Worm (Caenorhabditis elegans): ENCODE results near the gene str-238.

str-238 gene

DNA sequence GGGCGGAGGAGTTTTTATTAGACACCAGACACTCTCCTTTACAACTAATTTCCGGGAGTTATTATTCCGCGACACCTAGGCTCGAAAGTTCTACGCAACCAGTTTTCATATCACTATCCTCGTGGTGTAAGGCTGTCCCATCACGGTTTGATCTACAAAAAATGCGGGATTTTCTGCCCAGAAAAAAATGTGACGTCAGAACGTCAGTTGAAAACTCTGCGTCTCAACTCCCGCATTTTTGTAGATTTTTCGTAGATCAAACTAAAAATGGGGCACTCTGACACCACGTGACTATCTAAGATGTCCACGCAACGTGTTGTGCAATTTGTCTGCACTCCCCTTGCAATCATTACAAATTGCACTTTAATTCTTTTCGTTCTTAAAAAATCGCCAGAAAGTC, at the start of gene str-238:
Gene str-238 (plus strand): TSS at position 301 of the 400 bp plus-strand sequence.
- TF ChIP-seq him-1 (tag; optimal IDR thresholded peaks at IDR 0.05) (no peak), dao-5 (tag; optimal IDR thresholded peaks at IDR 0.05) (no peak), W03F9.2 (tag; optimal IDR thresholded peaks at IDR 0.05) (no peak)

DNA sequence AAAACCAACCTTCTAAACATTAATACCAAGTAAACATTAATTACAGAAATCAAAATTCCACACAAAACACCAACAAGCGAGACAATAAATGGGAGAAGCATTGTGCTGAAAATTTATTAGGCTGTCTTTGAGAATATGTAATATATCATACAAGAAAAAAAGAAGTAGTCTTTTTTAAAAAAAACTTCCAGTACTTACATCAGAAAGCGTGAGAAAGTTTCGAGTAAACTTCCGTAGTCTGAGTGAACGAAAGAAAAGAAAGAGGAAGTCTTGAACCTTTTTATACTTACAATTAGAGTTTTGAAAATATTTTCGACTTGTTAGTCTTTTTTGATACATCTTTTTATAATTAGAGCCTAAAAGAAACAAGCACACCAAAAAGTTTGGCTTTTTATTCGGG, 45.1 kb upstream of the str-238 start, which contains the start of gene srbc-40:
Gene srbc-40 (minus strand): TSS at position 101 of the 400 bp plus-strand sequence.
- TF ChIP-seq him-1 (tag; optimal IDR thresholded peaks at IDR 0.05) (no peak), dao-5 (tag; optimal IDR thresholded peaks at IDR 0.05) (no peak), W03F9.2 (tag; optimal IDR thresholded peaks at IDR 0.05) (no peak)

DNA sequence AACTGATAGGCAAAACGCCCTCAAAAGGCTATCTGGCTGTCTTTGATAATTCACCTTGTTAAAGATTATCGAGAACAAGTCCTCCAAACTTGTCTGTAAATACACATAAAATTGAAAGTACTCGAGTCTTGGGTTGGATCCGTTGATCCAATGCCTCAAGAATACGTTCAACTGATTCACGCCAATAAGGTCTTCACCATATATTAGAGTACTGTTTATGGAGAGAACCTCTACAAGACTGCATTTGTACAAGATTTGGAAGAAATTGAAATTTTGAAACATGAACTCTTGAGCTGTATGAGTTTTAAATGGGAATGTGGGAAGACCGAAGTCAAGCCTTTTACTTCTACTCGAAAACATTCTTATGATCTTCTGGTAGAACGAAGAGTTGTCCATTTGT, 41.9 kb upstream of the str-238 start:
- TF ChIP-seq dao-5 (tag; optimal IDR thresholded peaks at IDR 0.05) (no peak), him-1 (tag; optimal IDR thresholded peaks at IDR 0.05) (no peak), W03F9.2 (tag; optimal IDR thresholded peaks at IDR 0.05) (no peak)

DNA sequence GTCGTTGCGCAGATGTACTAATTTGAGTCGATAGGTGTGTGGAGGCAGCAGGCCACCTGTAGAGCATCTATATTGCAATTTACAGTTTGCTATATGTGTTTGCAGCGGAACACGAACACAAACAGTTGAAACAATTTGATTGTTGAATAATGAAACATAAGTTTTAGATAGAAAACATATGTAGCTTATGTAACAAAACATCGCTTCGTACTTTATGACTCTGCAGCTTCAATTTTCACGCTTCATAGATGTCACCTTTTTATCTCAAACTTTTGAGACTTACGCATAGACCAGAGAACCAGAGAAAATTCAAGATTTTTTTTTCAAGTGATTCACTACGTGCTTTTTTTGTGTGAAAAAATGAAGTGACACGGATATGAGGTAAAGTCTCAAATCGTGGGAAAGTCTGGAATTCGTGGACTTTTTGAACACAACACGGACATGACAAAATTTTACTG, 40.9 kb upstream of the str-238 start, which contains the start of gene fbxb-72:
Gene fbxb-72 (minus strand): TSS at position 58 of the 458 bp plus-strand sequence.
- TF ChIP-seq dao-5 (tag; optimal IDR thresholded peaks at IDR 0.05) = no peak
- no peak for TF ChIP-seq him-1 (tag; optimal IDR thresholded peaks at IDR 0.05)
- no peak for TF ChIP-seq W03F9.2 (tag; optimal IDR thresholded peaks at IDR 0.05)

DNA sequence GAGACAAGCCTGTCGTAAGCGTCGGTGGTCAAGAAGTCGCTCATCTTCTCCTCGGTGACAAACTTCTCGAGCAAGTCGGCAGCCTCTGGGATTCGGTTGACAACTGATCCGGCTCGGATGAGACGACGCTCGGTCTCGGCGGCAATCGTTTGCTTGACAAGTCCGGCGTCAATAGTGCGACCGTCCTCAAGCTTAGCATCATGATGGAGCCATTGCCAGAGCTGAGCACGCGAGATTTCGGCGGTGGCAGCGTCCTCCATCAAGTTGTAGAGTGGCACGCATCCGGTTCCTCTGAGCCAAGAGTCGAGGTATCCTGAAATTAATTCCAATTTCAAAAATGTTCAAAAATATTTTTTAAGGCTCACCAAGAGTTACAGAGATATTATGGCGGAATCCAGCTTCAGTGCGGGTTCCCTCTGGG, 40.4 kb upstream of the str-238 start:
- no peak for TF ChIP-seq him-1 (tag; optimal IDR thresholded peaks at IDR 0.05)
- no peak for TF ChIP-seq dao-5 (tag; optimal IDR thresholded peaks at IDR 0.05)
- no peak for TF ChIP-seq W03F9.2 (tag; optimal IDR thresholded peaks at IDR 0.05)

DNA sequence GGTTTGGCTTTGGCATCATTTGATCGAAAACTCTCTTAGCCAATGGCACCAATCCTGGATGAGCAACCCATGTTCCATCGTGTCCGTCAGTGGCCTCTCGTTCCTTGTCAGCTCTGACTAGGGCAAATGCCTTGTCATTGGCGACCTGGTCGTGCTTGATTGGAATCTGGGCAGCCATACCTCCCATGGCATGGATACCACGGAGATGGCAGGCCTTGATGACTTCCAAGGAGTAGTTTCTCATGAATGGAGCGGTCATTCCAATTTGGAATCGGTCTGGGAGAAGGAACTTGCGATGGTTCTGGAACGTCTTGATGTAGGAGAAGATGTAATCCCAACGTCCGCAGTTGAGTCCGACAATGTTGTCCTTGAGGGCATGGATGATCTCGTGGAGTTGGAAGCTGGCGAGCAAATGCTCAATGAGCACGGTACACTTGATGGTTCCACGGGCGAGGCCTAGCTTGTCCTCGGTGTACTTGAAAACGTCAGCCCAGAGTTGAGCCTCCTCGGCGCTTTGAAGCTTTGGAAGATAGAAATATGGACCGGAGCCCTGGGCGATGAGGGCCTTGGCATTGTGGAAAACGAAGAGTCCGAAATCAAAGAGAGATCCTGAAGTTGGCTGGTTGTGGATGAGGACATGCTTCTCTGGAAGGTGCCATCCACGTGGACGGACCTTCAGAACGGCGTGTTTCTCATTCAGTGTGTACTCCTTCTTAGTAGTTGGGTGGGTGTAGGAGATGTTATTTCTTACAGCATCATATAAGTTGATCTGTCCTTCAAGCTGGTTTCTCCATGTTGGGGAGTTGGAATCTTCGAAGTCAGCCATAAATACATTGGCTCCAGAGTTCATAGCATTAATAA, 39.7 kb upstream of the str-238 start:
- no peak for TF ChIP-seq dao-5 (tag; optimal IDR thresholded peaks at IDR 0.05)

DNA sequence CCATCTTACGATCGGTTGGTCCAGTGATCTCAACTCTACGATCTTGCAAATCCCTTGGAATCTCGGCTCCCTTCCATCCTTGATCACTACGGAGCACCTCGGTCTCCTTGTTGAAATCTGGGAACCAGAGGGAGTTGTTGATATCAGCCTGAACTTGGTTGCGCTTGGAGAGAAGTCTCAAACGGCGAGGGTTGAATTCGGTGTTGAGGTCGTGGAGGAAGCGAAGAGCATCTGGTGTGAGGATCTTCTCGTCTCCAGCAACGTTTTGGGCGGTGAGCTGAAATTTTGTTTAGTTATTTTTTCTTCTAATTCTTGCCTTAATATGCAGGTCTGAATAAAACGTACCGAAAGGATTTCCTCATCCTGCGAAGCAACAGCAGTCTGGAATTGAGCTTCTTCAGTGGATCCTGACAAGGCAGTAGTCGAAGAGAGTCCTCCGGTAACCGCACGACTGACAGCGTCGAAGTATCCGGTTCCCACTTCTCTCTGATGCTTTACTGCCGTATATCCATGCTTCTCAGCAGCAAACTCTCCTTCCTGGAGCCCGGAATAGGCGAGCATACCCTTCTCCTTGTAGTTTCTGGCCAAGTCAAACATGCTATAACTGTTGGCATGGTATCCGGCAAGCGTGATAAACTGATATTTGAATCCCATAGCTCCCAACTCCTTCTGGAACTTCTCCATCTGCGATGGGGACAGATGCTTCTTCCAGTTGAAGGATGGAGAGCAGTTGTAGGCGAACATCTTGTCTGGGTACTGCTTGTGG, 38.8 kb upstream of the str-238 start:
- TF ChIP-seq dao-5 (tag; optimal IDR thresholded peaks at IDR 0.05) (no peak), W03F9.2 (tag; optimal IDR thresholded peaks at IDR 0.05) (no peak), him-1 (tag; optimal IDR thresholded peaks at IDR 0.05) (no peak)

DNA sequence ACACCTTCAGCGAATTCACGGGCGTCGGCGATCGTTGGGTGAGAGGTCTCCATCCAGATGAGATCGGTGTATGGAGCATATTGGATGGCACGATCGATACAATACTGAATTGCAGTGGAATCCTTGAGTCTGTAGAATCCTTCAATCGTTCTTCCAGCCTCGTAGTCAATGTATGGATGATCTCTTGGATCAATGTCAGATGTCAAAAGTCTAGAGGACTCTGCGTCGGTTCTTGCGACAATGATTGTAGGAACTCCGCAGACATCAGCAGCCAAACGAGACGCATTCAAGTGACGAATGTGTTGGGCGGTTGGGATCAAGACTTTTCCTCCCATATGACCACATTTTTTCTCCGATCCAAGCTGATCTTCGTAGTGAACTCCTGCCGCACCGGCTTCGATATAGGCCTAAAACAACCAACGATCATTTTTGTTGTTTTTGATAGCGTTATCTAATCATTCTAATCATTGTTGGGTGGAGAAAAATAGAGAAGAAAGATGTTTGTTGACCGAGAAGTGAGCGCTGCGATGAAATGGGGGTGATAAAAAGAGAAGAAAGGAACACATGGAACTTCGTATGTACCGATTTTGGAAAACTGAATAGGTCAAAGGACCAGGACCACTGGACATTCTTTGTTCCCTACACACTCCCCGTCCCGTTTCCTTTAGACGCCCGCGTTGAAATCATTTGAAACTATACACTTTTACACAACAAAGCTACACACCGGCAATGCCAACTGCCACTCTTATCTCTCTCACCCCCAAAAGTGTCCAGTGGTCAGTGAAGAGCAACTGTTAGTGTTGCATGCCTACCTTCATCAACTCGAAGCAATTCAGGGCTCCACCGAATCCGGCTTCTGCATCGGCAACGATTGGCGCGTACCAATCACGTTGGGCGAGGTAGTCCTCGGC, 38.0 kb upstream of the str-238 start:
- TF ChIP-seq dao-5 (tag; optimal IDR thresholded peaks at IDR 0.05) = no peak
- TF ChIP-seq him-1 (tag; optimal IDR thresholded peaks at IDR 0.05) = no peak
- TF ChIP-seq W03F9.2 (tag; optimal IDR thresholded peaks at IDR 0.05) = no peak

DNA sequence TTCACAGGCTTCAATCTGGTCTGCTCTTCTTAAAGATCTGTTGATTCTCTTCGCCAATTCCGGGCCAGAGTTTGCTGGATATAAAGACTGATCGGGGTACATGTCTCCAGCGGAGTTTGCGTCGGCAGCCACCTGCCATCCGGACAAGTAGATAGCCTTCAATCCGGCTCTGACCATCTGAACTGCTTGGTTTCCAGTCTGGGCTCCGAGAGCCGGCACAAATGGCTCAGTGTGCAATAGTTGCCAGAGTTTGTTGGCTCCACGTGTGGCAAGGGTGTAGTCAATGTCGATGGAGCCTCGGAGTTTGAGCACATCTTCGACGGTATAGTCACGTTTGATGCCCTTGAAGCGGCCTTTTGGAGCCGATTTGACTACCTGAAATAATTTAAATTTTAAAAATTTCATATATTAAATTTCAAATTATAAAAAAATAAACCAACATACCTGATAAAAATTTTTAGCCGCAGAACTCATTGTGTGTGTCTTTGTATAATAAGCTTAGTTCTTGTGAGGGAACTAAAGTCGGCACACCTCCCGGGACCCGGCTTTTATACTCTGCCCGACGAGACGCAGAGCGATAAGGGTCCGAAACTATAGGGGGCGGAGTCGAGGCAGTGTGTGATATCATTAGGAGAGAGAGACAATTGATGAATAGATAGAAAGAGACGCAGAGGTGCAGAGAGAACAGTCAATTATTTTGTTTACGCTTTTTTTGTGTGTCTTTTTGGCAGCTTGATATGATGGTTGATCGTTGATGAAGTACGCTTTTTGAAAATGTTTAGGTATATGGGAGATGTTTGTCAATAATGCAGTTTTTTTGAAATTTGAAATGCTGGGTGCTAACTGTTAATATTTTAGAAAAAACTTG, 37.1 kb upstream of the str-238 start, which contains the start of the genes icl-1 and srh-2:
Gene icl-1 (minus strand): TSS at position 521 of the 868 bp plus-strand sequence.
Gene srh-2 (plus strand): TSS at position 818 of the 868 bp plus-strand sequence.
- TF ChIP-seq dao-5 (tag; optimal IDR thresholded peaks at IDR 0.05) (no peak), W03F9.2 (tag; optimal IDR thresholded peaks at IDR 0.05) (peak; percentile 3), him-1 (tag; optimal IDR thresholded peaks at IDR 0.05) (no peak)

DNA sequence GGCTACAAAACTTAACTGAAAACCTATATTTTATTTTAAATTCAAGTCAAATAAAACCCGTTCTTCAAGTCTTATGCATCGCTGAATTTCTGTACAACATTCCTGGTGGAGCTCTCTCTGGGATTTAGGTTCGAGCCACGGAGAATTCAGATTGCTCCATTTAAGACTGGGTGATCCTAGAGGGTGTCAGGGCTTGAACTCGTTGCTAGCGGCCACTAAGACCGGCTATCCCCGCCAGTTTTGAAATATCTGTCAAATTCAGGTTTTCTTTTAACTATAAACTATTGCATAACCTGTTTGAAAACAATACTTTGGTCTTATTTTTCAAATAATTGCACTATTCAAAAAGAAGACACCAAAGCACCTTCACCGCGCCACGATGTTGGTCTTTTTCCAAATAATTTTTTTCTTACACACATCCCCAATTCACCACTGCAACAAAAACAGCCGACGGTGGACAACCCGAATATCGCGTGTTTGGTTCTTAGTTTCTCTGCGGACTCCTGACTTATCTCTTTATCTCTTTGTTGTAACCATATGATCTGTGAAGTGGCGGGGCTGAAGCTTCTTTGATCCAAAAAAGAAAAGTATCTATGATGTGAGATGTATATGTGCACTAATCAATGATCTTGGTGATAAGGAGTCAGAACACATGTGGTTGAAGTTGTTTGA, 35.9 kb upstream of the str-238 start:
- TF ChIP-seq him-1 (tag; optimal IDR thresholded peaks at IDR 0.05) (no peak), dao-5 (tag; optimal IDR thresholded peaks at IDR 0.05) (no peak), W03F9.2 (tag; optimal IDR thresholded peaks at IDR 0.05) (no peak)

DNA sequence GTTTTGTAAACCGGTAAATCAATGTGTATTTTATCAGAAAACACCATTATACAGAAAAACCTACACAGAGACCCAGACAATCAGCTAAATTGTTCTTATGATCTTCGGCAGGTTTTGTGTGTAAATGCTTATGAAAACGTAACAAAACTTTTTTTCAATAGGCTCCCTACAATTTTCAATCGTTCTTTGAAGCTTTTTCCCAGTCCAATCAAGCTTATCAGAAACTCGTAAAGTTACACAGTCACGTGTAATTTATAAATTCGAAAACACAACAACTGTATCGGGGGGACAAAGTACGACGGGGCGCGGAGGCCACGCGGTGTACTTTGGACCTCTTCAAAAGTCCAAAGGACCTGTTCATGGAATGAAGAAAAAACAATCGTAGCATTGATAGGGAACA, 34.6 kb upstream of the str-238 start:
- TF ChIP-seq dao-5 (tag; optimal IDR thresholded peaks at IDR 0.05) (no peak), W03F9.2 (tag; optimal IDR thresholded peaks at IDR 0.05) (peak; percentile 38)

DNA sequence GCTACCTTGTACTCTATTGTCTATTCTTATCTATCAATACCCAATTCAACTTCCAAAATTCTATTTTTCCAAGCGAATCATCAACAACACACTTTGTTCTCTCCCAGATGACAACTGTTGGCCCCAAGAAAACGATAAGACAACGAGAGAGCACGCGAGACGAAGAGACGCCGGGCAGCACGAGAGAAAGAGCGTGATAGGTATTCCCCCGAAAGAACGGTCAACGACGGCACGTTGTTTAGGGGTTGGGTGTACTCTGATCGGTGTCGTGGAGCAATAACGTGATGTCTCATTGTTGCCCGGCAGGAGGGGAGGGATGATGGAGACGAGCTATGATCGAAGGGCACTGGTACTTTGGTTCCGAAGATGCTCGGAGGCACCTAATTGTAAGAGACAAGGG, 33.5 kb upstream of the str-238 start:
- TF ChIP-seq him-1 (tag; optimal IDR thresholded peaks at IDR 0.05) = no peak
- TF ChIP-seq dao-5 (tag; optimal IDR thresholded peaks at IDR 0.05) = no peak
- peak; percentile 41 for TF ChIP-seq W03F9.2 (tag; optimal IDR thresholded peaks at IDR 0.05)

All from whole organism, L4/young adult.